Worm (Caenorhabditis elegans): ENCODE data around the gene T04F3.4.

Gene T04F3.4

ce11 chrV:11801076-11801849 is 38.4 kb upstream of the T04F3.4 start:
- TF ChIP-seq R02D3.7 (tag; optimal IDR thresholded peaks at IDR 0.05) (no peak), egl-27 (tag; optimal IDR thresholded peaks at IDR 0.05) (peak; percentile 59), fos-1 (tag; optimal IDR thresholded peaks at IDR 0.05) (peak; percentile 76), sma-3 (GFP tag; optimal IDR thresholded peaks at IDR 0.05) (peak; percentile 86), nhr-21 (tag; optimal IDR thresholded peaks at IDR 0.05) (peak; percentile 85), nhr-25 (tag; optimal IDR thresholded peaks at IDR 0.05) (peak; percentile 70), lsy-2 (tag; optimal IDR thresholded peaks at IDR 0.05) (peak in 1 of 2 experiments; percentile 57), sma-9 (GFP tag; optimal IDR thresholded peaks at IDR 0.05) (peak; percentile 95), sma-9 (tag; optimal IDR thresholded peaks at IDR 0.05) (no peak), lin-11 (tag; optimal IDR thresholded peaks at IDR 0.05) (no peak), blmp-1 (tag; optimal IDR thresholded peaks at IDR 0.05; ENCODE audit: insufficient read depth) (peak; percentile 61)

ce11 chrV:11800486-11800885 is 37.6 kb upstream of the T04F3.4 start:
- TF ChIP-seq crh-2 (tag; optimal IDR thresholded peaks at IDR 0.05) (no peak), lsy-2 (tag; optimal IDR thresholded peaks at IDR 0.05) (peak in 1 of 2 experiments; percentile 1), nhr-21 (tag; optimal IDR thresholded peaks at IDR 0.05) (peak; percentile 15), nhr-25 (tag; optimal IDR thresholded peaks at IDR 0.05) (peak; percentile 53), mab-5 (tag; optimal IDR thresholded peaks at IDR 0.05) (no peak), ceh-16 (tag; optimal IDR thresholded peaks at IDR 0.05) (no peak), lin-11 (tag; optimal IDR thresholded peaks at IDR 0.05) (no peak), sma-3 (GFP tag; optimal IDR thresholded peaks at IDR 0.05) (peak; percentile 9), sma-9 (GFP tag; optimal IDR thresholded peaks at IDR 0.05) (peak; percentile 30), sma-9 (tag; optimal IDR thresholded peaks at IDR 0.05) (no peak)

ce11 chrV:11799252-11799822 is 36.5 kb upstream of the T04F3.4 start:
- TF ChIP-seq lsy-2 (tag; optimal IDR thresholded peaks at IDR 0.05) (peak in 1 of 2 experiments; percentile 51), sma-9 (GFP tag; optimal IDR thresholded peaks at IDR 0.05) (peak; percentile 99), sma-9 (tag; optimal IDR thresholded peaks at IDR 0.05) (peak; percentile 42), nhr-237 (tag; optimal IDR thresholded peaks at IDR 0.05) (no peak), gmeb-1 (tag; optimal IDR thresholded peaks at IDR 0.05) (peak; percentile 36), lin-13 (GFP tag; optimal IDR thresholded peaks at IDR 0.05) (no peak), ceh-16 (tag; optimal IDR thresholded peaks at IDR 0.05) (no peak), nhr-25 (tag; optimal IDR thresholded peaks at IDR 0.05) (peak; percentile 96), mdl-1 (tag; optimal IDR thresholded peaks at IDR 0.05) (peak; percentile 92 to 93), ama-1 (optimal IDR thresholded peaks at IDR 0.05) (no peak), crh-2 (tag; optimal IDR thresholded peaks at IDR 0.05) (peak; percentile 65), F13H6.1 (tag; optimal IDR thresholded peaks at IDR 0.05) (peak; percentile 83), nhr-21 (tag; optimal IDR thresholded peaks at IDR 0.05) (peak; percentile 98), sem-4 (tag; optimal IDR thresholded peaks at IDR 0.05) (peak; percentile 82), blmp-1 (tag; optimal IDR thresholded peaks at IDR 0.05; ENCODE audit: insufficient read depth) (peak; percentile 95), nhr-129 (tag; optimal IDR thresholded peaks at IDR 0.05) (peak; percentile 14), sma-3 (GFP tag; optimal IDR thresholded peaks at IDR 0.05) (peak; percentile 97), Y55F3AM.14 (GFP tag; optimal IDR thresholded peaks at IDR 0.05) (peak; percentile 82), nhr-10 (tag; optimal IDR thresholded peaks at IDR 0.05) (no peak), egl-27 (tag; optimal IDR thresholded peaks at IDR 0.05) (peak; percentile 59)

- no peak for TF ChIP-seq ztf-4 (tag; optimal IDR thresholded peaks at IDR 0.05)
- TF ChIP-seq ztf-1 (GFP tag; conservative IDR thresholded peaks at IDR 0.05): no peak
- TF ChIP-seq unc-62 (GFP tag; optimal IDR thresholded peaks at IDR 0.05): no peak
- no peak for TF ChIP-seq nhr-10 (tag; optimal IDR thresholded peaks at IDR 0.05)
- no peak for TF ChIP-seq sma-9 (GFP tag; optimal IDR thresholded peaks at IDR 0.05)
- no peak for TF ChIP-seq sma-9 (tag; optimal IDR thresholded peaks at IDR 0.05)
- TF ChIP-seq nhr-129 (tag; optimal IDR thresholded peaks at IDR 0.05): peak; percentile 49
- TF ChIP-seq fos-1 (tag; optimal IDR thresholded peaks at IDR 0.05): no peak
- no peak for TF ChIP-seq nhr-12 (tag; optimal IDR thresholded peaks at IDR 0.05)
These were observed 35.5 kb upstream of the T04F3.4 start for ce11 chrV:11798320-11798719.

- peak; percentile 70 for TF ChIP-seq sma-9 (GFP tag; optimal IDR thresholded peaks at IDR 0.05)
- no peak for TF ChIP-seq sma-9 (tag; optimal IDR thresholded peaks at IDR 0.05)
- no peak for TF ChIP-seq lin-11 (tag; optimal IDR thresholded peaks at IDR 0.05)
- no peak for TF ChIP-seq nhr-11 (tag; optimal IDR thresholded peaks at IDR 0.05)
- no peak for TF ChIP-seq alr-1 (tag; optimal IDR thresholded peaks at IDR 0.05)
- no peak for TF ChIP-seq ceh-82 (tag; optimal IDR thresholded peaks at IDR 0.05)
- no peak for TF ChIP-seq sem-4 (tag; optimal IDR thresholded peaks at IDR 0.05)
- no peak for TF ChIP-seq ama-1 (optimal IDR thresholded peaks at IDR 0.05)
- no peak for TF ChIP-seq ztf-1 (GFP tag; conservative IDR thresholded peaks at IDR 0.05)
- no peak for TF ChIP-seq egl-27 (tag; optimal IDR thresholded peaks at IDR 0.05)
- no peak for TF ChIP-seq F13H6.1 (tag; optimal IDR thresholded peaks at IDR 0.05)
- no peak for TF ChIP-seq unc-62 (GFP tag; optimal IDR thresholded peaks at IDR 0.05)
- TF ChIP-seq unc-39 (tag; optimal IDR thresholded peaks at IDR 0.05): no peak
- TF ChIP-seq mdl-1 (tag; optimal IDR thresholded peaks at IDR 0.05): no peak
- peak; percentile 68 for TF ChIP-seq nhr-25 (tag; optimal IDR thresholded peaks at IDR 0.05)
- TF ChIP-seq Y55F3AM.14 (GFP tag; optimal IDR thresholded peaks at IDR 0.05): no peak
- TF ChIP-seq C34F6.9 (tag; optimal IDR thresholded peaks at IDR 0.05): no peak
- TF ChIP-seq crh-2 (tag; optimal IDR thresholded peaks at IDR 0.05): peak; percentile 6
- TF ChIP-seq peb-1 (tag; optimal IDR thresholded peaks at IDR 0.05): no peak
- TF ChIP-seq zag-1 (tag; optimal IDR thresholded peaks at IDR 0.05): no peak
- TF ChIP-seq ceh-16 (tag; optimal IDR thresholded peaks at IDR 0.05): no peak
- TF ChIP-seq nhr-10 (tag; optimal IDR thresholded peaks at IDR 0.05): no peak
- TF ChIP-seq sma-3 (GFP tag; optimal IDR thresholded peaks at IDR 0.05): peak; percentile 13
- no peak for TF ChIP-seq ztf-4 (tag; optimal IDR thresholded peaks at IDR 0.05)
- no peak for TF ChIP-seq nhr-77 (tag; optimal IDR thresholded peaks at IDR 0.05)
- TF ChIP-seq gmeb-1 (tag; optimal IDR thresholded peaks at IDR 0.05): no peak
- TF ChIP-seq nhr-23 (tag; optimal IDR thresholded peaks at IDR 0.05): no peak
These were observed 34.5 kb upstream of the T04F3.4 start for ce11 chrV:11797272-11797855.

Data from whole organism, L2 larva.